Worm (Caenorhabditis elegans): ENCODE data around the gene F59C12.3.

DNA sequence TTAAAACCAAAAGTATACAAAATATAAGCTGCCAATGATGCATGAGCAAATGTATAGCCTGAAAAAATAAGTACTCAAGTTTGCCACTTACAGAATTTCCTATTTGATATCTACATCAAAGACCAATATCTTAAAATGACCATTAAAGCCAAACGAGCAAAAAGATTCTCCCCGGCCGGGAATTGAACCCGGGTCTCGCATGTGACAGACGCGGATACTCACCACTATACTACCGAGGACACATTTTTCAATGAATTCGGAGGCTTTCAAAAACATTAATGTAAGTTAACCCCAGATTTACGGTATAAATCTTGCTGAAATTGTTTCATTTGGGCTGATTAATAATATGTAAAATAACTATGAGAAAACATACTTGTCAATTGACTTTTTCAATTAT lies 8.8 kb upstream of the F59C12.3 start:
- no peak for TF ChIP-seq unc-39 (tag; optimal IDR thresholded peaks at IDR 0.05)
- TF ChIP-seq ztf-11 (tag; optimal IDR thresholded peaks at IDR 0.05): no peak
- no peak for TF ChIP-seq elt-1 (tag; optimal IDR thresholded peaks at IDR 0.05; ENCODE audit: borderline replicate concordance, insufficient read depth)
